Worm (Caenorhabditis elegans): Measurements from ENCODE around the gene T16G12.6.

The T16G12.6 gene

ce11 chrIII:10101352-10101751 lies 32.0 kb downstream of the T16G12.6 start, which contains the start of gene kel-10:
TSS of gene kel-10 (minus strand) at chrIII:10101452.
- TF ChIP-seq ama-1 (optimal IDR thresholded peaks at IDR 0.05) (no peak), F13C5.2 (tag; optimal IDR thresholded peaks at IDR 0.05) (no peak), scrt-1 (GFP tag; IDR thresholded peaks at IDR 0.05) (no peak), ceh-36 (tag; optimal IDR thresholded peaks at IDR 0.05) (no peak)

- TF ChIP-seq tra-4 (tag; optimal IDR thresholded peaks at IDR 0.05) (no peak), pes-1 (GFP tag; IDR thresholded peaks at IDR 0.05) (no peak), tbx-37 (GFP tag; conservative IDR thresholded peaks at IDR 0.05) (no peak), hmbx-1 (tag; optimal IDR thresholded peaks at IDR 0.05) (no peak), F13C5.2 (tag; optimal IDR thresholded peaks at IDR 0.05) (no peak), aly-1 (tag; optimal IDR thresholded peaks at IDR 0.05) (no peak), sea-1 (GFP tag; conservative IDR thresholded peaks at IDR 0.05) (no peak), ceh-13 (GFP tag; optimal IDR thresholded peaks at IDR 0.05) (no peak), flt-1 (GFP tag; IDR thresholded peaks at IDR 0.05) (no peak), ceh-36 (tag; optimal IDR thresholded peaks at IDR 0.05) (no peak), hnd-1 (tag; optimal IDR thresholded peaks at IDR 0.05) (no peak), B0310.2 (tag; optimal IDR thresholded peaks at IDR 0.05) (no peak), scrt-1 (GFP tag; IDR thresholded peaks at IDR 0.05) (no peak)
Measured at ce11 chrIII:10106390-10106789, 37.0 kb downstream of the T16G12.6 start, which contains the start of gene srt-55. TSS of gene srt-55 (minus strand) at chrIII:10106490.

ce11 chrIII:10108995-10109394 lies 39.6 kb downstream of the T16G12.6 start, which contains the start of gene T16H12.9:
TSS of gene T16H12.9 (plus strand) at chrIII:10109295.
- TF ChIP-seq ama-1 (optimal IDR thresholded peaks at IDR 0.05), result no peak
- TF ChIP-seq ceh-13 (GFP tag; optimal IDR thresholded peaks at IDR 0.05), result no peak
- no peak for TF ChIP-seq scrt-1 (GFP tag; IDR thresholded peaks at IDR 0.05)
- TF ChIP-seq ets-7 (tag; optimal IDR thresholded peaks at IDR 0.05), result no peak
- no peak for TF ChIP-seq hmbx-1 (tag; optimal IDR thresholded peaks at IDR 0.05)
- no peak for TF ChIP-seq flt-1 (GFP tag; IDR thresholded peaks at IDR 0.05)
- TF ChIP-seq pes-1 (GFP tag; IDR thresholded peaks at IDR 0.05), result no peak
- TF ChIP-seq sea-1 (GFP tag; conservative IDR thresholded peaks at IDR 0.05), result no peak
- TF ChIP-seq tra-4 (tag; optimal IDR thresholded peaks at IDR 0.05), result no peak
- TF ChIP-seq tbx-11 (GFP tag; IDR thresholded peaks at IDR 0.05), result no peak
- TF ChIP-seq ceh-36 (tag; optimal IDR thresholded peaks at IDR 0.05), result no peak
- no peak for TF ChIP-seq hnd-1 (tag; optimal IDR thresholded peaks at IDR 0.05)
- no peak for TF ChIP-seq tbx-37 (GFP tag; conservative IDR thresholded peaks at IDR 0.05)
- no peak for TF ChIP-seq F13C5.2 (tag; optimal IDR thresholded peaks at IDR 0.05)

- TF ChIP-seq hnd-1 (tag; optimal IDR thresholded peaks at IDR 0.05) (no peak), sea-1 (GFP tag; conservative IDR thresholded peaks at IDR 0.05) (no peak), hmg-4 (GFP tag; optimal IDR thresholded peaks at IDR 0.05) (no peak), scrt-1 (GFP tag; IDR thresholded peaks at IDR 0.05) (no peak), tra-4 (tag; optimal IDR thresholded peaks at IDR 0.05) (no peak), ceh-36 (tag; optimal IDR thresholded peaks at IDR 0.05) (no peak), B0310.2 (tag; optimal IDR thresholded peaks at IDR 0.05) (no peak), hmbx-1 (tag; optimal IDR thresholded peaks at IDR 0.05) (no peak), ceh-13 (GFP tag; optimal IDR thresholded peaks at IDR 0.05) (no peak), tbx-11 (GFP tag; IDR thresholded peaks at IDR 0.05) (no peak), F13C5.2 (tag; optimal IDR thresholded peaks at IDR 0.05) (no peak), ets-7 (tag; optimal IDR thresholded peaks at IDR 0.05) (no peak)
Measured at ce11 chrIII:10112958-10113357, 43.6 kb downstream of the T16G12.6 start, which contains the start of gene vps-29. TSS of gene vps-29 (minus strand) at chrIII:10113058.

- TF ChIP-seq ets-7 (tag; optimal IDR thresholded peaks at IDR 0.05), result no peak
- TF ChIP-seq B0310.2 (tag; optimal IDR thresholded peaks at IDR 0.05), result no peak
- TF ChIP-seq scrt-1 (GFP tag; IDR thresholded peaks at IDR 0.05), result no peak
- TF ChIP-seq F13C5.2 (tag; optimal IDR thresholded peaks at IDR 0.05), result no peak
- TF ChIP-seq ceh-13 (GFP tag; optimal IDR thresholded peaks at IDR 0.05), result no peak
- no peak for TF ChIP-seq hmg-4 (GFP tag; optimal IDR thresholded peaks at IDR 0.05)
- TF ChIP-seq ama-1 (optimal IDR thresholded peaks at IDR 0.05), result no peak
- no peak for TF ChIP-seq tbx-37 (GFP tag; conservative IDR thresholded peaks at IDR 0.05)
- no peak for TF ChIP-seq sea-1 (GFP tag; conservative IDR thresholded peaks at IDR 0.05)
- TF ChIP-seq tbx-11 (GFP tag; IDR thresholded peaks at IDR 0.05), result no peak
- no peak for TF ChIP-seq hnd-1 (tag; optimal IDR thresholded peaks at IDR 0.05)
- no peak for TF ChIP-seq tra-4 (tag; optimal IDR thresholded peaks at IDR 0.05)
- TF ChIP-seq aly-1 (tag; optimal IDR thresholded peaks at IDR 0.05), result no peak
Measured at ce11 chrIII:10114662-10115061, 45.3 kb downstream of the T16G12.6 start, which contains the start of the genes ZK1128.1 and mett-10. TSS of gene ZK1128.1 (minus strand) at chrIII:10114760. TSS of gene mett-10 (plus strand) at chrIII:10115036.

ce11 chrIII:10118818-10119217 lies 49.4 kb downstream of the T16G12.6 start, which contains the start of gene ZK1128.3:
TSS of gene ZK1128.3 (minus strand) at chrIII:10118918.
- no peak for TF ChIP-seq hnd-1 (tag; optimal IDR thresholded peaks at IDR 0.05)
- no peak for TF ChIP-seq sea-1 (GFP tag; conservative IDR thresholded peaks at IDR 0.05)
- no peak for TF ChIP-seq ceh-13 (GFP tag; optimal IDR thresholded peaks at IDR 0.05)
- TF ChIP-seq pes-1 (GFP tag; IDR thresholded peaks at IDR 0.05), result no peak
- TF ChIP-seq flt-1 (GFP tag; IDR thresholded peaks at IDR 0.05), result no peak
- no peak for TF ChIP-seq aly-1 (tag; optimal IDR thresholded peaks at IDR 0.05)
- TF ChIP-seq hmbx-1 (tag; optimal IDR thresholded peaks at IDR 0.05), result no peak
- no peak for TF ChIP-seq ama-1 (optimal IDR thresholded peaks at IDR 0.05)

- no peak for TF ChIP-seq tra-4 (tag; optimal IDR thresholded peaks at IDR 0.05)
- TF ChIP-seq pes-1 (GFP tag; IDR thresholded peaks at IDR 0.05), result 0 out of 2 replicates have a peak, but pooled peaks have one; percentile 48
Measured at ce11 chrIII:10120076-10120831, 50.9 kb downstream of the T16G12.6 start, which contains the start of the genes gtf-2H3 and ham-3. TSS of gene gtf-2H3 (minus strand) at chrIII:10120148. TSS of gene ham-3 (plus strand) at chrIII:10120781.
